Worm (Caenorhabditis elegans): ENCODE results near the gene K03B4.1.

DNA sequence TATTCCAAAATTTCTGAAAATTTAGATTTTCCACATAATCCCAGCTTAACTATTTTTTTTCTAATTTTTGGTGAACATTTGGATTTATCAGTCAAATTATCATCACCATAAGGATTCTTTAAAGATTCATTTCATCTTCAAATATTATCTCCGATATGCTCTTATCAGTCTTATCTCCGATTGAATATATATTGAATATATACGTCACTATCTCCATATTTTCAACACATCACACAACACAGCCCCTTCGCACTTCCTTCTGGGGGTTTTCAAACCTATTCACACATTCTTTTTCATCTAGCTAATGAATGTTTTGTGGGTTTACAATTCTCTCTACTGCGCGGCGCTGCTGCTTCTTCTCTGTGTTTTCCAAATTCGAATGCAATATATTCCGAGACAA, 9.5 kb downstream of the K03B4.1 start:
- TF ChIP-seq unc-86 (tag; optimal IDR thresholded peaks at IDR 0.05): no peak
- TF ChIP-seq npax-4 (tag; optimal IDR thresholded peaks at IDR 0.05): no peak
- TF ChIP-seq pros-1 (tag; optimal IDR thresholded peaks at IDR 0.05): no peak
- no peak for TF ChIP-seq ceh-34 (tag; optimal IDR thresholded peaks at IDR 0.05)
- no peak for TF ChIP-seq ztf-16 (tag; optimal IDR thresholded peaks at IDR 0.05)
- TF ChIP-seq tbx-2 (tag; optimal IDR thresholded peaks at IDR 0.05): no peak
- no peak for TF ChIP-seq pha-2 (tag; optimal IDR thresholded peaks at IDR 0.05)
- no peak for TF ChIP-seq elt-2 (tag; optimal IDR thresholded peaks at IDR 0.05)
